Worm (Caenorhabditis elegans) whole organism, young adult: ENCODE data around the gene K11H3.8.
A peak's percentile ranks its signal among the peaks of the same experiment; 100 is the strongest.

ENCODE experiments used
- B0035.1 ChIP-seq: sonication (generic microtip); optimal IDR thresholded peaks from 2 replicates; lab custom pipeline; 2016; ENCODE audit warnings: missing genetic modification characterization, mild to moderate bottlenecking, missing compliant biosample characterization, missing genotype, missing genetic modification reagents
- C06A6.2 ChIP-seq: fragments of 200-800 bp; sonication (Bioruptor generic); conservative IDR thresholded peaks from 2 replicates; pipeline ENCODE4 v1.3.6; 2022; ENCODE audit warnings: missing genetic modification characterization, missing compliant biosample characterization
- F10E7.11 ChIP-seq: sonication (generic microtip); optimal IDR thresholded peaks from 2 replicates; lab custom pipeline; 2017; ENCODE audit warnings: mild to moderate bottlenecking, missing genetic modification characterization, moderate library complexity, missing compliant biosample characterization
- F33H1.4 ChIP-seq: fragments of 200-800 bp; sonication (Bioruptor generic); IDR thresholded peaks from 2 replicates; pipeline ENCODE4 v1.3.6; 2022; ENCODE audit warnings: missing genetic modification reagents, missing genetic modification characterization, missing compliant biosample characterization
- F52B5.7 ChIP-seq: sonication (generic microtip); optimal IDR thresholded peaks from 2 replicates; lab custom pipeline; 2016; ENCODE audit warnings: mild to moderate bottlenecking, missing genetic modification characterization, missing compliant biosample characterization
- Y79H2A.3 ChIP-seq: fragments of 200-800 bp; sonication (Bioruptor generic); conservative IDR thresholded peaks from 2 replicates; pipeline ENCODE4 v1.3.6; 2022; ENCODE audit warnings: missing genetic modification reagents, missing genetic modification characterization, missing compliant biosample characterization
- Y95B8A.8 ChIP-seq: fragments of 200-800 bp; sonication (Bioruptor generic); IDR thresholded peaks from 2 replicates; pipeline ENCODE4 v1.3.6; 2022; ENCODE audit warnings: missing genetic modification reagents, missing genetic modification characterization, missing compliant biosample characterization
- ama-1 ChIP-seq, 3 experiments: fragments of 150-350 bp in 1 of 3; sonication (generic microtip) in 2 of 3; optimal IDR thresholded peaks; 2 replicates each; lab custom pipeline; 2014 to 2018; ENCODE audit warnings: missing biosample characterization in 2 of 3, missing genetic modification characterization in 2 of 3, missing genetic modification reagents in 2 of 3
- athp-1 ChIP-seq: sonication (generic microtip); optimal IDR thresholded peaks from 2 replicates; lab custom pipeline; 2017; ENCODE audit warnings: mild to moderate bottlenecking, missing genetic modification characterization, missing compliant biosample characterization
- attf-5 ChIP-seq: fragments of 200-800 bp; sonication (Bioruptor generic); optimal IDR thresholded peaks from 2 replicates; lab custom pipeline; 2018; ENCODE audit warnings: mild to moderate bottlenecking, missing genetic modification characterization, missing compliant biosample characterization
- attf-6 ChIP-seq: fragments of 200-800 bp; sonication (Bioruptor generic); IDR thresholded peaks from 2 replicates; pipeline ENCODE4 v1.3.6; 2022; ENCODE audit warnings: missing genetic modification reagents, missing genetic modification characterization, missing compliant biosample characterization
- cebp-1 ChIP-seq, 2 experiments: fragments of 200-800 bp in 1 of 2; sonication (Bioruptor generic) in 1 of 2; sonication (generic microtip) in 1 of 2; IDR thresholded peaks in 1 of 2; optimal IDR thresholded peaks in 1 of 2; 2 replicates each; pipeline versions ENCODE4 v1.3.6 to Lab custom; 2017 to 2022; ENCODE audit warnings: missing compliant biosample characterization in 2 of 2, missing genetic modification characterization in 2 of 2, mild to moderate bottlenecking in 1 of 2, missing genetic modification reagents in 1 of 2, moderate library complexity in 1 of 2
- ceh-40 ChIP-seq: fragments of 200-800 bp; sonication (Bioruptor generic); IDR thresholded peaks from 2 replicates; pipeline ENCODE4 v1.3.6; 2022; ENCODE audit warnings: missing genetic modification characterization, missing compliant biosample characterization
- chd-7 ChIP-seq: sonication (generic microtip); optimal IDR thresholded peaks from 2 replicates; lab custom pipeline; 2016; ENCODE audit warnings: mild to moderate bottlenecking, missing genetic modification characterization, moderate library complexity, missing compliant biosample characterization
- die-1 ChIP-seq: sonication (generic microtip); optimal IDR thresholded peaks from 2 replicates; lab custom pipeline; 2016; ENCODE audit warnings: missing genotype, mild to moderate bottlenecking, missing genetic modification characterization, missing compliant biosample characterization
- egl-18 ChIP-seq: fragments of 200-800 bp; sonication (Bioruptor generic); IDR thresholded peaks from 2 replicates; pipeline ENCODE4 v1.3.6; 2022; ENCODE audit warnings: missing genetic modification reagents, missing genetic modification characterization, missing compliant biosample characterization
- egrh-3 ChIP-seq: fragments of 200-800 bp; sonication (Bioruptor generic); IDR thresholded peaks from 2 replicates; pipeline ENCODE4 v1.3.6; 2022; ENCODE audit warnings: missing genetic modification reagents, missing genetic modification characterization, missing compliant biosample characterization
- ets-4 ChIP-seq: fragments of 200-800 bp; sonication (Bioruptor generic); optimal IDR thresholded peaks from 2 replicates; lab custom pipeline; 2018; ENCODE audit warnings: mild to moderate bottlenecking, missing genetic modification characterization, missing compliant biosample characterization
- fkh-3 ChIP-seq: sonication (generic microtip); optimal IDR thresholded peaks from 2 replicates; lab custom pipeline; 2016; ENCODE audit warnings: mild to moderate bottlenecking, missing genetic modification characterization, missing compliant biosample characterization
- gei-17 ChIP-seq: fragments of 200-800 bp; sonication (Bioruptor generic); optimal IDR thresholded peaks from 2 replicates; lab custom pipeline; 2018; ENCODE audit warnings: mild to moderate bottlenecking, missing genetic modification characterization, missing compliant biosample characterization
- him-1 ChIP-seq: sonication (generic microtip); optimal IDR thresholded peaks from 2 replicates; lab custom pipeline; 2016; ENCODE audit warnings: missing genotype, missing genetic modification reagents, missing genetic modification characterization, missing compliant biosample characterization
- hlh-12 ChIP-seq: sonication (generic microtip); optimal IDR thresholded peaks from 2 replicates; lab custom pipeline; 2016; ENCODE audit warnings: missing genetic modification characterization, missing compliant biosample characterization
- hlh-26 ChIP-seq: fragments of 200-800 bp; sonication (Bioruptor generic); conservative IDR thresholded peaks from 2 replicates; pipeline ENCODE4 v1.3.6; 2022; ENCODE audit warnings: missing genetic modification reagents, missing genetic modification characterization, missing compliant biosample characterization
- let-526 ChIP-seq: fragments of 200-800 bp; sonication (Bioruptor generic); IDR thresholded peaks from 2 replicates; pipeline ENCODE4 v1.3.6; 2022; ENCODE audit warnings: missing genetic modification reagents, missing genetic modification characterization, missing compliant biosample characterization
- lin-26 ChIP-seq: fragments of 200-800 bp; sonication (Bioruptor generic); IDR thresholded peaks from 2 replicates; pipeline ENCODE4 v1.3.6; 2022; ENCODE audit warnings: missing genetic modification reagents, missing genetic modification characterization, missing compliant biosample characterization
- lin-35 ChIP-seq, 3 experiments: fragments of 150-350 bp in 2 of 3; sonication (generic microtip) in 1 of 3; optimal IDR thresholded peaks; 2 replicates each; lab custom pipeline; 2014 to 2018; ENCODE audit warnings: missing biosample characterization in 3 of 3, missing genetic modification characterization in 3 of 3, missing genetic modification reagents in 3 of 3
- lin-40 ChIP-seq: sonication (generic microtip); optimal IDR thresholded peaks from 2 replicates; lab custom pipeline; 2016; ENCODE audit warnings: missing genetic modification characterization, mild to moderate bottlenecking, missing compliant biosample characterization, missing genotype, missing genetic modification reagents
- lir-1 ChIP-seq: fragments of 200-800 bp; sonication (Bioruptor generic); conservative IDR thresholded peaks from 2 replicates; pipeline ENCODE4 v1.3.6; 2022; ENCODE audit warnings: missing genetic modification reagents, missing genetic modification characterization, missing compliant biosample characterization
- lsy-27 ChIP-seq: sonication (generic microtip); optimal IDR thresholded peaks from 2 replicates; lab custom pipeline; 2017; ENCODE audit warnings: missing genetic modification characterization, mild to moderate bottlenecking, missing compliant biosample characterization, antibody characterized with exemption, missing genotype, borderline replicate concordance; ENCODE audit not compliant: insufficient read depth
- madf-3 ChIP-seq: fragments of 200-800 bp; sonication (Bioruptor generic); IDR thresholded peaks from 2 replicates; pipeline ENCODE4 v1.3.6; 2022; ENCODE audit warnings: missing genetic modification reagents, missing genetic modification characterization, missing compliant biosample characterization
- madf-8 ChIP-seq: fragments of 200-800 bp; sonication (Bioruptor generic); conservative IDR thresholded peaks from 2 replicates; pipeline ENCODE4 v1.3.6; 2022; ENCODE audit warnings: missing genetic modification reagents, missing genetic modification characterization, missing compliant biosample characterization
- mcd-1 ChIP-seq: fragments of 200-800 bp; sonication (Bioruptor generic); IDR thresholded peaks from 2 replicates; pipeline ENCODE4 v1.3.6; 2022; ENCODE audit warnings: missing genetic modification reagents, missing genetic modification characterization, missing compliant biosample characterization
- mes-4 ChIP-seq: sonication (generic microtip); optimal IDR thresholded peaks from 2 replicates; lab custom pipeline; 2016; ENCODE audit warnings: missing genotype, missing genetic modification characterization, missing compliant biosample characterization
- nfya-1 ChIP-seq: sonication (generic microtip); optimal IDR thresholded peaks from 2 replicates; lab custom pipeline; 2017; ENCODE audit warnings: antibody characterized with exemption, missing compliant biosample characterization, missing genetic modification characterization, borderline replicate concordance; ENCODE audit not compliant: insufficient read depth
- nhr-120 ChIP-seq: fragments of 200-800 bp; sonication (Bioruptor generic); IDR thresholded peaks from 2 replicates; pipeline ENCODE4 v1.3.6; 2022; ENCODE audit warnings: missing genetic modification characterization, missing compliant biosample characterization
- nhr-27 ChIP-seq: fragments of 200-800 bp; sonication (Bioruptor generic); optimal IDR thresholded peaks from 2 replicates; lab custom pipeline; 2018; ENCODE audit warnings: mild to moderate bottlenecking, missing genetic modification characterization, moderate library complexity, missing compliant biosample characterization
- rcor-1 ChIP-seq: fragments of 200-800 bp; sonication (Bioruptor generic); IDR thresholded peaks from 2 replicates; pipeline ENCODE4 v1.3.6; 2022; ENCODE audit warnings: missing genetic modification reagents, missing genetic modification characterization, missing compliant biosample characterization
- repo-1 ChIP-seq: sonication (generic microtip); optimal IDR thresholded peaks from 2 replicates; lab custom pipeline; 2017; ENCODE audit warnings: mild to moderate bottlenecking, missing genetic modification characterization, missing compliant biosample characterization
- snpc-4 ChIP-seq, 5 experiments: fragments of 150-350 bp in 1 of 5; sonication (generic microtip) in 4 of 5; optimal IDR thresholded peaks; 2 replicates each; lab custom pipeline; 2014 to 2018; ENCODE audit warnings: missing genetic modification characterization in 5 of 5, missing biosample characterization in 3 of 5, antibody characterized with exemption in 2 of 5, mild to moderate bottlenecking in 2 of 5, missing compliant biosample characterization in 2 of 5, missing genotype in 2 of 5, moderate library complexity in 2 of 5, missing genetic modification reagents in 1 of 5
- somi-1 ChIP-seq: fragments of 200-800 bp; sonication (Bioruptor generic); optimal IDR thresholded peaks from 2 replicates; lab custom pipeline; 2018; ENCODE audit warnings: mild to moderate bottlenecking, missing genetic modification characterization, missing compliant biosample characterization
- sptf-2 ChIP-seq: fragments of 200-800 bp; sonication (Bioruptor generic); optimal IDR thresholded peaks from 2 replicates; lab custom pipeline; 2018; ENCODE audit warnings: mild to moderate bottlenecking, missing genetic modification characterization, missing compliant biosample characterization
- tbx-9 ChIP-seq: sonication (generic microtip); optimal IDR thresholded peaks from 2 replicates; lab custom pipeline; 2016; ENCODE audit warnings: borderline replicate concordance, missing genetic modification characterization, inconsistent platforms, missing compliant biosample characterization
- ztf-22 ChIP-seq: fragments of 200-800 bp; sonication (Bioruptor generic); optimal IDR thresholded peaks from 2 replicates; lab custom pipeline; 2018; ENCODE audit warnings: mild to moderate bottlenecking, missing genetic modification characterization, moderate library complexity, missing compliant biosample characterization
- ztf-26 ChIP-seq: sonication (generic microtip); optimal IDR thresholded peaks from 2 replicates; lab custom pipeline; 2017; ENCODE audit warnings: missing genetic modification characterization, missing compliant biosample characterization
- ztf-28 ChIP-seq: fragments of 200-800 bp; sonication (Bioruptor generic); IDR thresholded peaks from 2 replicates; pipeline ENCODE4 v1.3.6; 2022; ENCODE audit warnings: missing genetic modification reagents, missing genetic modification characterization, missing compliant biosample characterization

K11H3.8 gene

ce11 chrIII:9818763-9819162 is 16.2 kb upstream of the K11H3.8 start, which contains the start of gene panl-3 (continued):
- TF ChIP-seq lin-40 (tag; lab: Kevin White, UChicago): peak; percentile 37
- no peak for TF ChIP-seq madf-8 (GFP tag; lab: Robert Waterston, UW)
- TF ChIP-seq F10E7.11 (tag; lab: Kevin White, UChicago): no peak
- no peak for TF ChIP-seq ztf-28
- no peak for TF ChIP-seq fkh-3 (tag; lab: Kevin White, UChicago)
- TF ChIP-seq mcd-1 (GFP tag; lab: Robert Waterston, UW): peak; percentile 46; the same call in 1 of the 2 replicates
- TF ChIP-seq ztf-26 (tag; lab: Kevin White, UChicago): peak; percentile 4
- no peak for TF ChIP-seq nhr-27 (tag; lab: Kevin White, UChicago)
- no peak for TF ChIP-seq let-526 (GFP tag; lab: Robert Waterston, UW)
- TF ChIP-seq lin-35 (GFP tag; optimal IDR thresholded peaks at IDR 0.05; lab: Kevin White, UChicago): no peak
- no peak for TF ChIP-seq him-1 (tag; lab: Kevin White, UChicago)
- no peak for TF ChIP-seq hlh-12 (tag; lab: Kevin White, UChicago)
- no peak for TF ChIP-seq attf-6 (GFP tag; lab: Robert Waterston, UW)
- TF ChIP-seq somi-1 (GFP tag; lab: Kevin White, UChicago): peak; percentile 36
- no peak for TF ChIP-seq ets-4 (GFP tag; lab: Kevin White, UChicago)
- TF ChIP-seq nhr-120 (GFP tag; lab: Robert Waterston, UW): no peak
- TF ChIP-seq athp-1 (tag; lab: Kevin White, UChicago): no peak
- no peak for TF ChIP-seq hlh-26 (GFP tag; lab: Robert Waterston, UW)
- peak; percentile 22 for TF ChIP-seq ama-1 (optimal IDR thresholded peaks at IDR 0.05; lab: Kevin White, UChicago)
- TF ChIP-seq ama-1 (GFP tag; optimal IDR thresholded peaks at IDR 0.05; lab: Kevin White, UChicago): no peak
- TF ChIP-seq mes-4: no peak
- TF ChIP-seq Y95B8A.8 (GFP tag; lab: Robert Waterston, UW): no peak
- TF ChIP-seq Y79H2A.3: no peak
- TF ChIP-seq die-1 (tag; lab: Kevin White, UChicago): no peak
- TF ChIP-seq lir-1: no peak
- no peak for TF ChIP-seq lsy-27 (tag; lab: Kevin White, UChicago)
- no peak for TF ChIP-seq B0035.1 (tag; lab: Kevin White, UChicago)
- no peak for TF ChIP-seq nfya-1 (tag; lab: Kevin White, UChicago)
- TF ChIP-seq cebp-1 (GFP tag; IDR thresholded peaks at IDR 0.05; lab: Robert Waterston, UW): peak; percentile 47; the same call in 1 of the 2 replicates
- peak; percentile 64 for TF ChIP-seq cebp-1 (tag; optimal IDR thresholded peaks at IDR 0.05; lab: Kevin White, UChicago)
- TF ChIP-seq rcor-1 (GFP tag; lab: Robert Waterston, UW): peak; percentile 43; the same call in 1 of the 2 replicates
- TF ChIP-seq snpc-4 (GFP tag; optimal IDR thresholded peaks at IDR 0.05; lab: Kevin White, UChicago): no peak
- peak in 2 of 4 experiments; percentile 31 to 38 for TF ChIP-seq snpc-4 (tag; optimal IDR thresholded peaks at IDR 0.05; lab: Kevin White, UChicago)
- TF ChIP-seq F33H1.4 (GFP tag; lab: Robert Waterston, UW): no peak
- peak; percentile 88 for TF ChIP-seq attf-5 (GFP tag; lab: Kevin White, UChicago)

DNA sequence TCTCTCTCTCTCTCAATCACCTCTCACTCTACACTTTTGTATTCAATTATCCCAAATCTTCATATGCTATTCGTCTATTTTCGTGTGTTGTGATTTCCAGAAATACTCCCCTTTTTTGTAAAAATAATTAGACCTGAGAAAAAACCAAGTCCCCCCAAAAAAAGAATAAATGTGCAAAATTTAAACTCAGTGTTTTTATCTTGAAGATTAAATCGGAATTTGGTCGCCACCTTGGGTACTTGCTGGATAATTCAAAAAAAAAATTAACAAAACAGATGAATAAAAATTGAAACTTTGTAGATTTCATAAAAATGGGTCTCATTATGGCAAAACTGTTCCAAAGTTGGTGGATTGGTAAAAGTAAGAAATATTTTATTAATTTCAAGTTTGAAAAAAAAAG is 12.0 kb upstream of the K11H3.8 start, which contains the start of gene arl-5:
arl-5 (plus strand) TSS at position 301 of the 400 bp plus-strand sequence.
- no peak for TF ChIP-seq rcor-1 (GFP tag; lab: Robert Waterston, UW)
- TF ChIP-seq sptf-2 (GFP tag; lab: Kevin White, UChicago): no peak
- no peak for TF ChIP-seq egrh-3 (GFP tag; lab: Robert Waterston, UW)
- no peak for TF ChIP-seq C06A6.2 (GFP tag; lab: Robert Waterston, UW)
- no peak for TF ChIP-seq F10E7.11 (tag; lab: Kevin White, UChicago)
- TF ChIP-seq repo-1 (tag; lab: Kevin White, UChicago): no peak
- TF ChIP-seq madf-3: no peak
- TF ChIP-seq Y95B8A.8 (GFP tag; lab: Robert Waterston, UW): no peak
- TF ChIP-seq gei-17 (GFP tag; lab: Kevin White, UChicago): no peak
- no peak for TF ChIP-seq F52B5.7
- TF ChIP-seq chd-7 (tag; lab: Kevin White, UChicago): no peak
- no peak for TF ChIP-seq Y79H2A.3
- no peak for TF ChIP-seq ceh-40 (GFP tag; lab: Robert Waterston, UW)
- no peak for TF ChIP-seq ztf-22 (GFP tag; lab: Kevin White, UChicago)
- TF ChIP-seq madf-8 (GFP tag; lab: Robert Waterston, UW): no peak
- no peak for TF ChIP-seq tbx-9 (tag; lab: Kevin White, UChicago)
- no peak for TF ChIP-seq egl-18
- TF ChIP-seq lin-26 (GFP tag; lab: Robert Waterston, UW): no peak
